Worm (Caenorhabditis elegans) whole organism, L3 larva: ENCODE data around the gene clec-40.

Source experiments
- elt-2 ChIP-seq: sonication (generic microtip); optimal IDR thresholded peaks from 2 replicates; lab custom pipeline; 2016; ENCODE audit warnings: missing genetic modification reagents, mild to moderate bottlenecking, missing genetic modification characterization, missing compliant biosample characterization
- nhr-12 ChIP-seq: fragments of 150-350 bp; optimal IDR thresholded peaks from 2 replicates; lab custom pipeline; 2014; ENCODE audit warnings: missing biosample characterization, missing genetic modification characterization
- zag-1 ChIP-seq: fragments of 150-350 bp; optimal IDR thresholded peaks from 2 replicates; lab custom pipeline; 2014; ENCODE audit warnings: missing biosample characterization, missing genetic modification characterization

DNA sequence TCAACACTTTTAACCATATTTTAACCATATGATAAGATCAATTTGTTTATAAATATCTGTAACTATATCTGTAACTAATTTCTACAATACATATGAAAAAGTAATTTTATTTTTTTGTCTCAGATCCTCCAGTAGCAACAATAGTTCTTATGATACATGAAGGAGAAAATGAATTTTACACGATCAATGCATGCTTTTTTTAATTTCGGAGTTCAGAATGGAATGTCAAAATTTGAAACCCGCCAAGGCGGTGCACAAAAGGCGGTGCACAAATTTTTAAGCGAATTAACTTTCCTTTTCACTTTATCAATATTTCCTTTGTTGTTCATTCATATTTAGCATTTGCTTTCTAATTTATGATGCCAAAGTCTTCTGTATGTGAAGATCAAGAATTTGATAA is 2.1 kb upstream of the clec-40 start, which contains the start of gene clec-25:
- no peak for TF ChIP-seq elt-2 (tag; lab: Kevin White, UChicago)
- no peak for TF ChIP-seq nhr-12 (tag; lab: Kevin White, UChicago)
- TF ChIP-seq zag-1, result no peak
